Fruit fly (Drosophila melanogaster) whole organism, embryonic: Measurements from ENCODE around the gene CG17781.

ENCODE experiments used
- CG10543 ChIP-seq: fragments of 200-800 bp; sonication (Bioruptor generic); optimal IDR thresholded peaks from 3 replicates; lab custom pipeline; 2017; ENCODE audit warnings: missing biosample characterization, mild to moderate bottlenecking, missing genetic modification characterization, moderate library complexity
- CG11093 ChIP-seq: fragments of 200-800 bp; sonication (Bioruptor generic); IDR thresholded peaks from 3 replicates; pipeline ENCODE4 v1.3.6; 2022; ENCODE audit warnings: missing biosample characterization, missing genetic modification characterization
- CG11456 ChIP-seq: fragments of 200-800 bp; sonication (Bioruptor generic); IDR thresholded peaks from 3 replicates; pipeline ENCODE4 v1.3.6; 2022; ENCODE audit warnings: missing biosample characterization, missing genetic modification characterization
- CG11723 ChIP-seq: fragments of 200-800 bp; sonication (Bioruptor generic); optimal IDR thresholded peaks from 2 replicates; lab custom pipeline; 2017; ENCODE audit warnings: missing biosample characterization, mild to moderate bottlenecking, missing genetic modification characterization
- slou ChIP-seq: fragments of 200-800 bp; sonication (Bioruptor generic); optimal IDR thresholded peaks from 3 replicates; lab custom pipeline; 2016; ENCODE audit warnings: missing biosample characterization, missing genetic modification characterization

dm6 chr3R:24336622-24337021 is 38.8 kb downstream of the CG17781 start, which contains the start of gene CG6432:
- TF ChIP-seq CG11093 (GFP tag; lab: Robert Waterston, UW) (no peak), CG11456 (GFP tag; lab: Robert Waterston, UW) (no peak), CG11723 (no peak), slou (GFP tag; lab: Kevin White, UChicago) (no peak), CG10543 (GFP tag; lab: Kevin White, UChicago) (no peak)
